Fruit fly (Drosophila melanogaster): ENCODE measurements around the gene Gr64e.
A peak's percentile ranks its signal among the peaks of the same experiment; 100 is the strongest.

Gr64e gene

dm6 chr3L:4076907-4077306 is 45.0 kb downstream of the Gr64e start (continued):
- no peak for TF ChIP-seq Doc3 (GFP tag; IDR thresholded peaks at IDR 0.05; ENCODE audit: partially characterized antibody)
- TF ChIP-seq oc (tag; optimal IDR thresholded peaks at IDR 0.05): peak; percentile 40
- TF ChIP-seq CG6854 (GFP tag; optimal IDR thresholded peaks at IDR 0.05): no peak
- peak; percentile 2 for TF ChIP-seq sd (tag; optimal IDR thresholded peaks at IDR 0.05)
- TF ChIP-seq Sry-β (GFP tag; optimal IDR thresholded peaks at IDR 0.05): no peak
- no peak for TF ChIP-seq Gsc (GFP tag; IDR thresholded peaks at IDR 0.05)
- TF ChIP-seq hbn (GFP tag; IDR thresholded peaks at IDR 0.05; ENCODE audit: partially characterized antibody): no peak
- TF ChIP-seq CG8944 (GFP tag; optimal IDR thresholded peaks at IDR 0.05): no peak
- no peak for TF ChIP-seq luna (GFP tag; optimal IDR thresholded peaks at IDR 0.05)
- no peak for TF ChIP-seq Poxn (GFP tag; IDR thresholded peaks at IDR 0.05)
- TF ChIP-seq exex (tag; optimal IDR thresholded peaks at IDR 0.05): no peak
- TF ChIP-seq CG9932 (GFP tag; IDR thresholded peaks at IDR 0.05): no peak
- no peak for TF ChIP-seq CG14667 (GFP tag; IDR thresholded peaks at IDR 0.05)
- TF ChIP-seq seq (GFP tag; IDR thresholded peaks at IDR 0.05): peak; percentile 39; the same call in 1 of the 2 replicates
- no peak for TF ChIP-seq Fer3 (tag; optimal IDR thresholded peaks at IDR 0.05)
- no peak for TF ChIP-seq Scr (GFP tag; IDR thresholded peaks at IDR 0.05; ENCODE audit: partially characterized antibody)
- TF ChIP-seq Dip2 (GFP tag; IDR thresholded peaks at IDR 0.05): no peak
- TF ChIP-seq CG2875 (GFP tag; optimal IDR thresholded peaks at IDR 0.05): no peak
- TF ChIP-seq CG34422 (GFP tag; IDR thresholded peaks at IDR 0.05): no peak
- peak; percentile 5 for TF ChIP-seq cg (GFP tag; optimal IDR thresholded peaks at IDR 0.05)
- no peak for TF ChIP-seq CG15011 (GFP tag; optimal IDR thresholded peaks at IDR 0.05)
- TF ChIP-seq wor (GFP tag; IDR thresholded peaks at IDR 0.05): no peak

- TF ChIP-seq Xrp1 (GFP tag; IDR thresholded peaks at IDR 0.05) (peak; percentile 29; the same call in 1 of the 2 replicates), bsh (GFP tag; optimal IDR thresholded peaks at IDR 0.05) (peak in 1 of 2 experiments; percentile 26), CG7928 (GFP tag; optimal IDR thresholded peaks at IDR 0.05) (no peak), sug (tag; optimal IDR thresholded peaks at IDR 0.05) (no peak), nmo (GFP tag; optimal IDR thresholded peaks at IDR 0.05) (peak; percentile 35), CG34376 (GFP tag; optimal IDR thresholded peaks at IDR 0.05) (no peak), Camta (GFP tag; optimal IDR thresholded peaks at IDR 0.05) (no peak), Sox100B (GFP tag; optimal IDR thresholded peaks at IDR 0.05) (peak; percentile 20), CG11456 (GFP tag; IDR thresholded peaks at IDR 0.05) (no peak), CG17612 (GFP tag; IDR thresholded peaks at IDR 0.05) (no peak), CG8290 (GFP tag; optimal IDR thresholded peaks at IDR 0.05) (no peak), CG8290 (tag; optimal IDR thresholded peaks at IDR 0.05) (no peak), da (GFP tag; optimal IDR thresholded peaks at IDR 0.05) (no peak), CG10267 (tag; optimal IDR thresholded peaks at IDR 0.05) (peak; percentile 7), cg (GFP tag; optimal IDR thresholded peaks at IDR 0.05) (no peak), unpg (GFP tag; optimal IDR thresholded peaks at IDR 0.05) (no peak), CG12236 (GFP tag; optimal IDR thresholded peaks at IDR 0.05) (no peak), H2.0 (GFP tag; IDR thresholded peaks at IDR 0.05) (no peak), CG15601 (tag; optimal IDR thresholded peaks at IDR 0.05) (no peak), cato (GFP tag; optimal IDR thresholded peaks at IDR 0.05; ENCODE audit: borderline replicate concordance) (no peak), sens (GFP tag) (peak; percentile 83), Doc3 (GFP tag; IDR thresholded peaks at IDR 0.05; ENCODE audit: partially characterized antibody) (no peak), Dref (GFP tag; IDR thresholded peaks at IDR 0.05) (no peak), CG31224 (GFP tag; IDR thresholded peaks at IDR 0.05) (no peak), CG12744 (GFP tag; optimal IDR thresholded peaks at IDR 0.05) (no peak), sob (GFP tag; IDR thresholded peaks at IDR 0.05) (no peak), ind (GFP tag; optimal IDR thresholded peaks at IDR 0.05) (no peak), ems (GFP tag; optimal IDR thresholded peaks at IDR 0.05) (no peak), Hr51 (GFP tag; optimal IDR thresholded peaks at IDR 0.05) (no peak), Meics (GFP tag; optimal IDR thresholded peaks at IDR 0.05) (no peak), lov (optimal IDR thresholded peaks at IDR 0.05) (no peak), lov (GFP tag; IDR thresholded peaks at IDR 0.05) (no peak)
Observed at dm6 chr3L:4080278-4080677, 48.3 kb downstream of the Gr64e start.

Data from whole organism, embryonic.